Worm (Caenorhabditis elegans) whole organism, early embryonic: ENCODE measurements around the gene srb-3.

ENCODE experiments used
- ama-1 ChIP-seq: fragments of 150-350 bp; optimal IDR thresholded peaks from 2 replicates; lab custom pipeline; 2014
- hmbx-1 ChIP-seq: sonication (generic microtip); optimal IDR thresholded peaks from 2 replicates; lab custom pipeline; 2016; ENCODE audit warnings: mild to moderate bottlenecking, missing genetic modification characterization, missing compliant biosample characterization
- hmg-4 ChIP-seq: fragments of 200-800 bp; sonication (Bioruptor generic); optimal IDR thresholded peaks from 2 replicates; lab custom pipeline; 2018; ENCODE audit warnings: mild to moderate bottlenecking, missing genetic modification characterization, missing compliant biosample characterization

ce11 chrII:5161102-5161501 lies 5.5 kb downstream of the srb-3 start, which contains the start of gene C27D6.11:
- TF ChIP-seq hmg-4: no peak
- TF ChIP-seq ama-1: no peak
- TF ChIP-seq hmbx-1 (tag; lab: Kevin White, UChicago): no peak
